Worm (Caenorhabditis elegans) whole organism, late embryonic: ENCODE data around the gene cyp-44A1.
"Not testable (repeated sequence)": the region's sequence is repeated elsewhere in the genome, so short reads cannot be mapped to it uniquely, and the experiment has no call there.

ENCODE experiments used
- C08G9.2 ChIP-seq: sonication (generic microtip); optimal IDR thresholded peaks from 2 replicates; lab custom pipeline; 2016; ENCODE audit warnings: mild to moderate bottlenecking, missing genetic modification characterization, moderate library complexity, missing compliant biosample characterization
- K02D7.2 ChIP-seq: sonication (generic microtip); optimal IDR thresholded peaks from 2 replicates; lab custom pipeline; 2017; ENCODE audit warnings: mild to moderate bottlenecking, missing genetic modification characterization, missing compliant biosample characterization
- K09A11.1 ChIP-seq: sonication (generic microtip); optimal IDR thresholded peaks from 2 replicates; lab custom pipeline; 2017; ENCODE audit warnings: antibody characterized with exemption, mild to moderate bottlenecking, missing genetic modification characterization, missing compliant biosample characterization; ENCODE audit not compliant: insufficient read depth
- T23F11.4 ChIP-seq: fragments of 200-800 bp; sonication (Bioruptor generic); optimal IDR thresholded peaks from 2 replicates; lab custom pipeline; 2018; ENCODE audit warnings: mild to moderate bottlenecking, missing genetic modification characterization, missing compliant biosample characterization
- Y22D7AL.16 ChIP-seq: sonication (generic microtip); optimal IDR thresholded peaks from 2 replicates; lab custom pipeline; 2016; ENCODE audit warnings: missing genetic modification characterization, missing compliant biosample characterization
- ahr-1 ChIP-seq: sonication (generic microtip); optimal IDR thresholded peaks from 2 replicates; lab custom pipeline; 2016; ENCODE audit warnings: missing genetic modification characterization, missing compliant biosample characterization
- ama-1 ChIP-seq: fragments of 150-350 bp; optimal IDR thresholded peaks from 2 replicates; lab custom pipeline; 2014
- ceh-14 ChIP-seq: sonication (generic microtip); optimal IDR thresholded peaks from 2 replicates; lab custom pipeline; 2016; ENCODE audit warnings: missing genotype, missing genetic modification characterization, missing compliant biosample characterization
- ceh-18 ChIP-seq: sonication (generic microtip); optimal IDR thresholded peaks from 2 replicates; lab custom pipeline; 2016; ENCODE audit warnings: missing genetic modification characterization, missing compliant biosample characterization
- ceh-2 ChIP-seq: sonication (generic microtip); optimal IDR thresholded peaks from 2 replicates; lab custom pipeline; 2016; ENCODE audit warnings: missing genotype, missing genetic modification characterization, missing compliant biosample characterization
- ceh-22 ChIP-seq: sonication (generic microtip); optimal IDR thresholded peaks from 2 replicates; lab custom pipeline; 2017; ENCODE audit warnings: missing biosample characterization, missing genetic modification characterization
- ceh-6 ChIP-seq: fragments of 200-800 bp; sonication (Bioruptor generic); optimal IDR thresholded peaks from 2 replicates; lab custom pipeline; 2018; ENCODE audit warnings: mild to moderate bottlenecking, missing genetic modification characterization, missing compliant biosample characterization
- ceh-9 ChIP-seq: sonication (generic microtip); optimal IDR thresholded peaks from 2 replicates; lab custom pipeline; 2016; ENCODE audit warnings: mild to moderate bottlenecking, missing genetic modification characterization, inconsistent platforms, missing compliant biosample characterization
- dmd-4 ChIP-seq: sonication (generic microtip); optimal IDR thresholded peaks from 2 replicates; lab custom pipeline; 2016; ENCODE audit warnings: borderline replicate concordance, missing genetic modification characterization, missing compliant biosample characterization
- dve-1 ChIP-seq: sonication (generic microtip); optimal IDR thresholded peaks from 2 replicates; lab custom pipeline; 2017; ENCODE audit warnings: antibody characterized with exemption, mild to moderate bottlenecking, missing genetic modification characterization, missing compliant biosample characterization
- ets-4 ChIP-seq: sonication (generic microtip); optimal IDR thresholded peaks from 2 replicates; lab custom pipeline; 2016; ENCODE audit warnings: missing genetic modification characterization, missing compliant biosample characterization
- gmeb-2 ChIP-seq: sonication (generic microtip); optimal IDR thresholded peaks from 2 replicates; lab custom pipeline; 2016; ENCODE audit warnings: missing genetic modification characterization, inconsistent platforms, missing compliant biosample characterization
- hlh-30 ChIP-seq: sonication (generic microtip); optimal IDR thresholded peaks from 2 replicates; lab custom pipeline; 2017; ENCODE audit warnings: antibody characterized with exemption, missing genetic modification characterization, missing compliant biosample characterization; ENCODE audit not compliant: insufficient read depth
- lin-11 ChIP-seq: fragments of 200-800 bp; sonication (Bioruptor generic); optimal IDR thresholded peaks from 2 replicates; lab custom pipeline; 2018; ENCODE audit warnings: mild to moderate bottlenecking, missing genetic modification characterization, missing compliant biosample characterization
- madf-2 ChIP-seq: sonication (generic microtip); optimal IDR thresholded peaks from 2 replicates; lab custom pipeline; 2017; ENCODE audit warnings: missing genetic modification characterization, missing compliant biosample characterization
- nhr-11 ChIP-seq: fragments of 150-350 bp; optimal IDR thresholded peaks from 2 replicates; lab custom pipeline; 2014; ENCODE audit warnings: missing biosample characterization, missing genetic modification characterization
- nhr-232 ChIP-seq: sonication (generic microtip); optimal IDR thresholded peaks from 2 replicates; lab custom pipeline; 2016; ENCODE audit warnings: missing genetic modification characterization, missing compliant biosample characterization
- npax-4 ChIP-seq: sonication (generic microtip); optimal IDR thresholded peaks from 2 replicates; lab custom pipeline; 2016; ENCODE audit warnings: missing genetic modification characterization, missing compliant biosample characterization
- pag-3 ChIP-seq: sonication (generic microtip); optimal IDR thresholded peaks from 2 replicates; lab custom pipeline; 2016; ENCODE audit warnings: missing compliant biosample characterization, missing genetic modification characterization, borderline replicate concordance
- pqm-1 ChIP-seq: sonication (generic microtip); optimal IDR thresholded peaks from 2 replicates; lab custom pipeline; 2016; ENCODE audit warnings: missing genetic modification characterization, missing compliant biosample characterization
- pros-1 ChIP-seq: fragments of 150-350 bp; optimal IDR thresholded peaks from 2 replicates; lab custom pipeline; 2014; ENCODE audit warnings: missing biosample characterization, missing genetic modification reagents, missing genetic modification characterization
- ref-2 ChIP-seq: sonication (generic microtip); optimal IDR thresholded peaks from 2 replicates; lab custom pipeline; 2016; ENCODE audit warnings: missing genetic modification characterization, missing compliant biosample characterization
- rnt-1 ChIP-seq: sonication (generic microtip); optimal IDR thresholded peaks from 2 replicates; lab custom pipeline; 2016; ENCODE audit warnings: missing genetic modification characterization, missing compliant biosample characterization
- sox-2 ChIP-seq: fragments of 200-800 bp; sonication (Bioruptor generic); IDR thresholded peaks from 2 replicates; pipeline ENCODE4 v1.3.6; 2022; ENCODE audit warnings: missing genetic modification reagents, missing genetic modification characterization, missing compliant biosample characterization
- tbx-7 ChIP-seq: sonication (generic microtip); optimal IDR thresholded peaks from 2 replicates; lab custom pipeline; 2016; ENCODE audit warnings: missing genotype, missing genetic modification characterization, missing compliant biosample characterization
- unc-3 ChIP-seq, 2 experiments: fragments of 200-800 bp in 1 of 2; sonication (Bioruptor generic) in 1 of 2; sonication (generic microtip) in 1 of 2; conservative IDR thresholded peaks in 1 of 2; optimal IDR thresholded peaks in 1 of 2; 2 replicates each; pipeline versions ENCODE4 v1.3.6 to Lab custom; 2016 to 2022; ENCODE audit warnings: missing compliant biosample characterization in 2 of 2, missing genetic modification characterization in 2 of 2, missing genetic modification reagents in 1 of 2
- unc-86 ChIP-seq: sonication (generic microtip); optimal IDR thresholded peaks from 2 replicates; lab custom pipeline; 2016; ENCODE audit warnings: missing genetic modification characterization, missing compliant biosample characterization
- ztf-16 ChIP-seq: sonication (generic microtip); optimal IDR thresholded peaks from 2 replicates; lab custom pipeline; 2017; ENCODE audit warnings: missing genetic modification characterization, missing compliant biosample characterization

Gene cyp-44A1

DNA sequence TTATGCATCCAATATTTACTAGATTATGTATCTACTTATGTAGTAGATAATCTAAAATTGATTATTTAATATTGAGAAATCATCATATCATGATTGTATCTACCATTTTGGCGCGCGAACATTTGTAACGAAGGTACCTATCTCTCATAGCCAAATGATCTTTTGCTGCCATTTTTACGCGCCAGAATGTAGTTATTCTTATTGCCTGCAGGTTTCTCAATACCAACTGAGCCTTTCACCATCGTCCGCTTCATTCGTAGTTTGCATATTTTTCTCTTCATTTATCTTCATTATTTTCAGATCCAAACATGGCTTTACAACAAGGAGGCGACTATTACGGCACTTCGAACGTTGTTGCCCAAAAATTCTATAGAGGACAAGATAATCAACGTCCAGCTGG is 24.0 kb downstream of the cyp-44A1 start, which contains the start of gene ZK177.1:
ZK177.1 (plus strand) TSS at position 301 of the 400 bp plus-strand sequence.
- TF ChIP-seq K09A11.1 (no peak), ets-4 (tag; lab: Kevin White, UChicago) (no peak), ceh-6 (no peak)

DNA sequence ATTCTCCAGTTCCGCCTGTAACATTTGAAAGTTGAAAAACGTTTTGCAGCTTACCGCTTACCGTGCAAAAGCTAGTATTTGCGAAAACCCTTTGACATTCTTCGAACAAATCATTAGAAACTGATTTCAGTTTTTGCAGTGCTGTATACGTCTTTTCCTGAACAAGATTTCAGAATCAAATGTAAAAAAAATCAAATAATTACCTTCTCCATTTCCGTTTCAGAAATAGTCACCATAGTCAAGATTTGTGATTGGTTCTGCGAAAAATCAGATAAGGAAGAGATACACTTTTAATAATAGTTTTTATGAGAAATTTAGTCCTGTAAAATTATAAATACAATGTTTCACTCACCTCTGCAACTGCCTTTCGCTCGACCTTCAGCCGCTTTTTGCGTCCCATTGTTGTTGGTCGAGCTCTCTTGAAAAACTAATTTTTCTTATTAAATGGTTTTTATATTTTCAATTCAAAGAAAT is 28.0 kb downstream of the cyp-44A1 start, which contains the start of gene C17C3.9:
C17C3.9 (minus strand) TSS at position 424 of the 474 bp plus-strand sequence.
- TF ChIP-seq Y22D7AL.16 (tag; lab: Kevin White, UChicago) (no peak), ama-1 (no peak)

ce11 chrII:5533642-5534041 is 29.8 kb downstream of the cyp-44A1 start, which contains the start of gene hlh-26:
hlh-26 (minus strand) TSS chrII:5533742.
- TF ChIP-seq rnt-1 (tag; lab: Kevin White, UChicago) = no peak
- no peak for TF ChIP-seq C08G9.2
- no peak for TF ChIP-seq gmeb-2 (tag; lab: Kevin White, UChicago)
- TF ChIP-seq ref-2 = no peak
- TF ChIP-seq T23F11.4 = no peak
- no peak for TF ChIP-seq dmd-4 (tag; lab: Kevin White, UChicago)
- TF ChIP-seq ahr-1 (tag; lab: Kevin White, UChicago) = no peak
- TF ChIP-seq npax-4 (tag; lab: Kevin White, UChicago) = no peak
- no peak for TF ChIP-seq lin-11 (tag; lab: Kevin White, UChicago)
- no peak for TF ChIP-seq dve-1 (tag; lab: Kevin White, UChicago)
- no peak for TF ChIP-seq ceh-9 (tag; lab: Kevin White, UChicago)
- no peak for TF ChIP-seq pros-1 (tag; lab: Kevin White, UChicago)
- TF ChIP-seq K02D7.2 (tag; lab: Kevin White, UChicago) = no peak
- no peak for TF ChIP-seq nhr-11 (tag; lab: Kevin White, UChicago)
- TF ChIP-seq ztf-16 (tag; lab: Kevin White, UChicago) = no peak

DNA sequence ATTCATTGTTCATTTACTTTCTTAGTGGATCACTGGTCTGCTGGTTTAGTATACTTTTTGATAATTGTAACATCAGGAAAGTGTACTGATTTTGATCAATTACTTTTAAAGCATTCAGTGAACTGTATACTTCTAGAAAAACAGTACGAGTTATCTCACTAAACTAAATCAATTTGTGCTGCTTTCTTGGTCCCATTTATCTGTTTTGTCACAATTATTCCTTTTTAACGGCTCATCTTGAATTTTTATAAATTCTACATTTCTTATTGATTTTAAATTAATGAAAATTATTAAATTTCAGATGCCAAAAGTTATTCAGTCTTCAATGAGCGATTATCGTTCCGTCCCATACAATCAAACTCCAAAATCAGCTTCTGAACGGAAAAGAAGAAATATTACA is 31.1 kb downstream of the cyp-44A1 start, which contains the start of gene hlh-25:
hlh-25 (plus strand) TSS at position 301 of the 400 bp plus-strand sequence.
- not testable (repeated sequence) for TF ChIP-seq K09A11.1; unc-3 (GFP tag; conservative IDR thresholded peaks at IDR 0.05; lab: Robert Waterston, UW); unc-3 (tag; optimal IDR thresholded peaks at IDR 0.05; lab: Kevin White, UChicago); ets-4 (tag; lab: Kevin White, UChicago)
- TF ChIP-seq, all 69 proteins: peak for 0; not testable (repeated sequence) for 69

DNA sequence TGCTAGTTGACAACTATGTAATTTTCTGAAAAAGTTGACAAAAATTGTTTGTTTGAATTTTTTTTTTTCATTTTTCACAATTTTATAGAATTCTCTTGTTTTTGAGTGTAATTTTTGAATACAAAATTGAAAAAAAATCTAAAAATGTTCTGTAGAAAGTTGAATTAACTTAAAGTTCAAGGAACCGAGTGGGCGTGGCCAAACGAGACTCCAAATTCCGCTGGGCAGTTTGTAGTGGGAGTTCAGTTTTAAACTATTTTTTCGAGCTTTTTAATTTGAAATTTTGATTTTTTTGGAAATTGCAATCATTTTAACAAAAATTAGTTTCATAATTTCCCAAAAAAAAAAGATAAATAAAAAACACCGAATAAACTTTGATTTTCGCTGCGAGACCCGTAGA is 33.2 kb downstream of the cyp-44A1 start:
- TF ChIP-seq ceh-22 (tag; lab: Kevin White, UChicago) = no peak
- no peak for TF ChIP-seq tbx-7 (tag; lab: Kevin White, UChicago)
- no peak for TF ChIP-seq pqm-1 (tag; lab: Kevin White, UChicago)
- no peak for TF ChIP-seq ceh-14 (tag; lab: Kevin White, UChicago)
- TF ChIP-seq madf-2 (tag; lab: Kevin White, UChicago) = no peak
- TF ChIP-seq ceh-18 = no peak
- TF ChIP-seq C08G9.2 = no peak
- TF ChIP-seq gmeb-2 (tag; lab: Kevin White, UChicago) = no peak
- TF ChIP-seq nhr-232 (tag; lab: Kevin White, UChicago) = no peak
- TF ChIP-seq dmd-4 (tag; lab: Kevin White, UChicago) = no peak
- no peak for TF ChIP-seq ets-4 (tag; lab: Kevin White, UChicago)
- no peak for TF ChIP-seq unc-86 (tag; lab: Kevin White, UChicago)

- TF ChIP-seq pag-3 (tag; lab: Kevin White, UChicago) (no peak), unc-86 (tag; lab: Kevin White, UChicago) (no peak), ceh-2 (tag; lab: Kevin White, UChicago) (no peak), sox-2 (GFP tag; lab: Robert Waterston, UW) (no peak), hlh-30 (tag; lab: Kevin White, UChicago) (no peak)
Observed at ce11 chrII:5537524-5537923, 33.7 kb downstream of the cyp-44A1 start, which contains the start of gene C17C3.11. C17C3.11 (plus strand) TSS chrII:5537824.
